Worm (Caenorhabditis elegans) whole organism, L3 larva: Measurements from ENCODE around the gene acr-18.
"Not testable (repeated sequence)": the region's sequence is repeated elsewhere in the genome, so short reads cannot be mapped to it uniquely, and the experiment has no call there.

Source experiments
- R02D3.7 ChIP-seq: fragments of 150-350 bp; optimal IDR thresholded peaks from 2 replicates; lab custom pipeline; 2014; ENCODE audit warnings: missing biosample characterization, missing genetic modification characterization
- ZK546.5 ChIP-seq: sonication (generic microtip); optimal IDR thresholded peaks from 2 replicates; lab custom pipeline; 2017; ENCODE audit warnings: missing biosample characterization, missing genetic modification characterization
- ama-1 ChIP-seq: fragments of 150-350 bp; optimal IDR thresholded peaks from 2 replicates; lab custom pipeline; 2018
- ceh-16 ChIP-seq: sonication (generic microtip); optimal IDR thresholded peaks from 2 replicates; lab custom pipeline; 2017; ENCODE audit warnings: missing biosample characterization, missing genetic modification characterization
- ceh-9 ChIP-seq: sonication (generic microtip); optimal IDR thresholded peaks from 2 replicates; lab custom pipeline; 2018; ENCODE audit warnings: missing biosample characterization, missing genetic modification characterization
- daf-12 ChIP-seq: fragments of 150-350 bp; optimal IDR thresholded peaks from 2 replicates; lab custom pipeline; 2014; ENCODE audit warnings: missing biosample characterization, missing genetic modification reagents, missing genetic modification characterization
- egl-27 ChIP-seq: sonication (generic microtip); optimal IDR thresholded peaks from 4 replicates; lab custom pipeline; 2017; ENCODE audit warnings: missing biosample characterization, missing genetic modification reagents, missing genetic modification characterization
- egl-5 ChIP-seq: fragments of 150-350 bp; optimal IDR thresholded peaks from 2 replicates; lab custom pipeline; 2017; ENCODE audit warnings: missing biosample characterization, missing genetic modification reagents, missing genetic modification characterization, inconsistent platforms
- elt-1 ChIP-seq: fragments of 150-350 bp; optimal IDR thresholded peaks from 2 replicates; lab custom pipeline; 2014; ENCODE audit warnings: missing biosample characterization, missing genetic modification characterization
- elt-3 ChIP-seq, 3 experiments: fragments of 150-350 bp in 1 of 3; sonication (generic microtip) in 2 of 3; optimal IDR thresholded peaks; 2 replicates in 2 of 3; 4 replicates in 1 of 3; lab custom pipeline; 2014 to 2017; ENCODE audit warnings: missing biosample characterization in 3 of 3, missing genetic modification characterization in 3 of 3
- eor-1 ChIP-seq, 2 experiments: fragments of 150-350 bp; optimal IDR thresholded peaks; 2 replicates each; lab custom pipeline; 2014 to 2018; ENCODE audit warnings: missing biosample characterization in 2 of 2, missing genetic modification characterization in 2 of 2
- fkh-10 ChIP-seq: sonication (generic microtip); optimal IDR thresholded peaks from 2 replicates; lab custom pipeline; 2017; ENCODE audit warnings: missing biosample characterization, missing genetic modification reagents, missing genetic modification characterization
- fos-1 ChIP-seq: fragments of 150-350 bp; optimal IDR thresholded peaks from 2 replicates; lab custom pipeline; 2014; ENCODE audit warnings: missing biosample characterization, missing genetic modification characterization
- hmg-11 ChIP-seq: sonication (generic microtip); optimal IDR thresholded peaks from 2 replicates; lab custom pipeline; 2016; ENCODE audit warnings: missing genetic modification characterization, missing compliant biosample characterization
- jun-1 ChIP-seq: fragments of 150-350 bp; optimal IDR thresholded peaks from 2 replicates; lab custom pipeline; 2014; ENCODE audit warnings: missing biosample characterization, missing genetic modification reagents, missing genetic modification characterization
- lin-15B ChIP-seq: fragments of 150-350 bp; optimal IDR thresholded peaks from 2 replicates; lab custom pipeline; 2014; ENCODE audit warnings: missing biosample characterization, missing genetic modification characterization
- lin-39 ChIP-seq: fragments of 150-350 bp; optimal IDR thresholded peaks from 2 replicates; lab custom pipeline; 2018; ENCODE audit warnings: missing biosample characterization, missing genetic modification reagents, missing genetic modification characterization
- lsy-12 ChIP-seq: sonication (generic microtip); optimal IDR thresholded peaks from 2 replicates; lab custom pipeline; 2016; ENCODE audit warnings: mild to moderate bottlenecking, missing genetic modification characterization, missing compliant biosample characterization
- nfya-1 ChIP-seq: sonication (generic microtip); optimal IDR thresholded peaks from 2 replicates; lab custom pipeline; 2017; ENCODE audit warnings: missing genetic modification characterization, mild to moderate bottlenecking, missing compliant biosample characterization, antibody characterized with exemption, moderate library complexity; ENCODE audit not compliant: insufficient read depth
- nhr-11 ChIP-seq: fragments of 150-350 bp; optimal IDR thresholded peaks from 2 replicates; lab custom pipeline; 2014; ENCODE audit warnings: missing biosample characterization, missing genetic modification characterization
- nhr-23 ChIP-seq: fragments of 150-350 bp; optimal IDR thresholded peaks from 2 replicates; lab custom pipeline; 2014; ENCODE audit warnings: missing biosample characterization, missing genetic modification reagents, missing genetic modification characterization
- nhr-25 ChIP-seq: sonication (generic microtip); optimal IDR thresholded peaks from 2 replicates; lab custom pipeline; 2017; ENCODE audit warnings: missing biosample characterization, missing genetic modification characterization
- nhr-28 ChIP-seq: fragments of 150-350 bp; optimal IDR thresholded peaks from 2 replicates; lab custom pipeline; 2014; ENCODE audit warnings: missing biosample characterization, missing genetic modification characterization
- nhr-43 ChIP-seq: sonication (generic microtip); optimal IDR thresholded peaks from 2 replicates; lab custom pipeline; 2016; ENCODE audit warnings: mild to moderate bottlenecking, missing genetic modification characterization, missing compliant biosample characterization; ENCODE audit not compliant: poor library complexity, severe bottlenecking
- nhr-67 ChIP-seq: fragments of 150-350 bp; optimal IDR thresholded peaks from 2 replicates; lab custom pipeline; 2014; ENCODE audit warnings: missing biosample characterization, missing genetic modification characterization
- nhr-76 ChIP-seq: fragments of 150-350 bp; sonication (generic microtip); optimal IDR thresholded peaks from 5 replicates; lab custom pipeline; 2014; ENCODE audit warnings: missing biosample characterization, missing genetic modification characterization
- nhr-77 ChIP-seq: fragments of 150-350 bp; optimal IDR thresholded peaks from 2 replicates; lab custom pipeline; 2014; ENCODE audit warnings: missing biosample characterization, missing genetic modification characterization
- pha-4 ChIP-seq: fragments of 150-350 bp; optimal IDR thresholded peaks from 2 replicates; lab custom pipeline; 2014; ENCODE audit warnings: missing biosample characterization, missing genetic modification reagents, missing genetic modification characterization
- pqm-1 ChIP-seq: fragments of 150-350 bp; optimal IDR thresholded peaks from 2 replicates; lab custom pipeline; 2017; ENCODE audit warnings: missing biosample characterization, missing genetic modification characterization, inconsistent platforms
- sea-2 ChIP-seq: fragments of 150-350 bp; sonication (generic microtip); optimal IDR thresholded peaks from 4 replicates; lab custom pipeline; 2014; ENCODE audit warnings: missing biosample characterization, missing genetic modification reagents, missing genetic modification characterization
- skn-1 ChIP-seq: fragments of 150-350 bp; optimal IDR thresholded peaks from 2 replicates; lab custom pipeline; 2014; ENCODE audit warnings: missing biosample characterization, missing genetic modification characterization
- tbx-2 ChIP-seq: sonication (generic microtip); optimal IDR thresholded peaks from 2 replicates; lab custom pipeline; 2016; ENCODE audit warnings: mild to moderate bottlenecking, missing genetic modification characterization, missing compliant biosample characterization
- zag-1 ChIP-seq: fragments of 150-350 bp; optimal IDR thresholded peaks from 2 replicates; lab custom pipeline; 2014; ENCODE audit warnings: missing biosample characterization, missing genetic modification characterization
- ztf-11 ChIP-seq: fragments of 150-350 bp; optimal IDR thresholded peaks from 2 replicates; lab custom pipeline; 2014; ENCODE audit warnings: missing biosample characterization, missing genetic modification characterization
- ztf-4 ChIP-seq: fragments of 150-350 bp; optimal IDR thresholded peaks from 2 replicates; lab custom pipeline; 2014; ENCODE audit warnings: missing biosample characterization, missing genetic modification characterization

The acr-18 gene

ce11 chrV:15559047-15559446 lies at the start of gene acr-18:
TSS of gene acr-18 (minus strand) at chrV:15559147.
- TF ChIP-seq pha-4 (tag; lab: Kevin White, UChicago) (no peak), lin-39 (no peak), zag-1 (tag; lab: Kevin White, UChicago) (no peak), lsy-12 (tag; lab: Kevin White, UChicago) (no peak), jun-1 (tag; lab: Kevin White, UChicago) (no peak), nhr-77 (tag; lab: Kevin White, UChicago) (no peak), elt-1 (tag; lab: Kevin White, UChicago) (no peak), nfya-1 (tag; lab: Kevin White, UChicago) (no peak), ZK546.5 (tag; lab: Kevin White, UChicago) (no peak), ztf-11 (tag; lab: Kevin White, UChicago) (no peak), skn-1 (tag; lab: Kevin White, UChicago) (no peak), nhr-11 (tag; lab: Kevin White, UChicago) (no peak), fos-1 (tag; lab: Kevin White, UChicago) (no peak), elt-3 (tag; optimal IDR thresholded peaks at IDR 0.05; lab: Kevin White, UChicago) (no peak), egl-27 (no peak), ztf-4 (tag; lab: Kevin White, UChicago) (no peak), ceh-9 (tag; lab: Kevin White, UChicago) (no peak)

ce11 chrV:15605045-15605444 lies 46.1 kb upstream of the acr-18 start, which contains the start of gene fbxa-154:
TSS of gene fbxa-154 (minus strand) at chrV:15605145.
- no peak for TF ChIP-seq ama-1
- no peak for TF ChIP-seq ZK546.5 (tag; lab: Kevin White, UChicago)
- no peak for TF ChIP-seq nhr-77 (tag; lab: Kevin White, UChicago)
- no peak for TF ChIP-seq tbx-2 (tag; lab: Kevin White, UChicago)
- TF ChIP-seq nhr-11 (tag; lab: Kevin White, UChicago), result no peak
- TF ChIP-seq pha-4 (tag; lab: Kevin White, UChicago), result no peak
- no peak for TF ChIP-seq egl-5 (tag; lab: Kevin White, UChicago)
- TF ChIP-seq elt-1 (tag; lab: Kevin White, UChicago), result no peak
- no peak for TF ChIP-seq lsy-12 (tag; lab: Kevin White, UChicago)
- no peak for TF ChIP-seq pqm-1 (tag; lab: Kevin White, UChicago)
- TF ChIP-seq nhr-23 (tag; lab: Kevin White, UChicago), result no peak
- TF ChIP-seq daf-12 (tag; lab: Kevin White, UChicago), result no peak
- no peak for TF ChIP-seq R02D3.7 (tag; lab: Kevin White, UChicago)

- TF ChIP-seq nhr-76 (tag; lab: Kevin White, UChicago) (no peak), eor-1 (tag; optimal IDR thresholded peaks at IDR 0.05; lab: Kevin White, UChicago) (no peak), hmg-11 (tag; lab: Kevin White, UChicago) (no peak), egl-5 (tag; lab: Kevin White, UChicago) (no peak), nhr-28 (tag; lab: Kevin White, UChicago) (no peak), nhr-23 (tag; lab: Kevin White, UChicago) (no peak), lin-15B (tag; lab: Kevin White, UChicago) (no peak), nhr-43 (tag; lab: Kevin White, UChicago) (no peak), nhr-67 (tag; lab: Kevin White, UChicago) (no peak), nhr-11 (tag; lab: Kevin White, UChicago) (no peak), elt-1 (tag; lab: Kevin White, UChicago) (no peak), fkh-10 (GFP tag; lab: Kevin White, UChicago) (no peak), nhr-25 (no peak), R02D3.7 (tag; lab: Kevin White, UChicago) (no peak), sea-2 (GFP tag; lab: Kevin White, UChicago) (no peak), nfya-1 (tag; lab: Kevin White, UChicago) (no peak), ztf-4 (tag; lab: Kevin White, UChicago) (no peak), lin-39 (no peak), jun-1 (tag; lab: Kevin White, UChicago) (no peak), ceh-16 (tag; lab: Kevin White, UChicago) (no peak)
- TF ChIP-seq, all 47 proteins: peak for 0
Observed at ce11 chrV:15602253-15602652, 43.3 kb upstream of the acr-18 start, which contains the start of gene fbxa-152. TSS of gene fbxa-152 (minus strand) at chrV:15602353.

ce11 chrV:15599762-15600161 lies 40.8 kb upstream of the acr-18 start, which contains the start of gene B0391.14:
TSS of gene B0391.14 (minus strand) at chrV:15599862.
- not testable (repeated sequence) for TF ChIP-seq nhr-11 (tag; lab: Kevin White, UChicago); fkh-10 (GFP tag; lab: Kevin White, UChicago); nfya-1 (tag; lab: Kevin White, UChicago)
